Worm (Caenorhabditis elegans) whole organism, mixed stage, embryonic: ENCODE measurements around the gene Y71H2AL.2.

Experiments
- M03D4.4 ChIP-seq: sonication (generic microtip); optimal IDR thresholded peaks from 2 replicates; lab custom pipeline; 2017; ENCODE audit warnings: mild to moderate bottlenecking, missing genetic modification characterization, missing compliant biosample characterization
- bed-3 ChIP-seq: fragments of 200-800 bp; sonication (Bioruptor generic); optimal IDR thresholded peaks from 3 replicates; lab custom pipeline; 2018; ENCODE audit warnings: mild to moderate bottlenecking, missing genetic modification characterization, moderate library complexity, missing compliant biosample characterization
- blmp-1 ChIP-seq: fragments of 150-350 bp; optimal IDR thresholded peaks from 2 replicates; lab custom pipeline; 2014; ENCODE audit warnings: missing biosample characterization, missing genetic modification characterization
- ces-1 ChIP-seq: fragments of 150-350 bp; optimal IDR thresholded peaks from 2 replicates; lab custom pipeline; 2014; ENCODE audit warnings: missing biosample characterization, missing genetic modification reagents, missing genetic modification characterization
- cnd-1 ChIP-seq: fragments of 200-800 bp; sonication (Bioruptor generic); optimal IDR thresholded peaks from 2 replicates; lab custom pipeline; 2018; ENCODE audit warnings: mild to moderate bottlenecking, missing genetic modification characterization, missing compliant biosample characterization
- elt-1 ChIP-seq: sonication (generic microtip); optimal IDR thresholded peaks from 2 replicates; lab custom pipeline; 2017; ENCODE audit warnings: missing genetic modification characterization, mild to moderate bottlenecking, missing compliant biosample characterization, antibody characterized with exemption, moderate library complexity, borderline replicate concordance; ENCODE audit not compliant: insufficient read depth
- elt-3 ChIP-seq: fragments of 150-350 bp; optimal IDR thresholded peaks from 2 replicates; lab custom pipeline; 2014; ENCODE audit warnings: missing biosample characterization, missing genetic modification characterization
- flh-1 ChIP-seq: fragments of 200-800 bp; sonication (Bioruptor generic); optimal IDR thresholded peaks from 2 replicates; lab custom pipeline; 2018; ENCODE audit warnings: mild to moderate bottlenecking, missing genetic modification characterization, moderate library complexity, missing compliant biosample characterization
- ham-2 ChIP-seq: fragments of 200-800 bp; sonication (Bioruptor generic); optimal IDR thresholded peaks from 2 replicates; lab custom pipeline; 2018; ENCODE audit warnings: mild to moderate bottlenecking, missing genetic modification characterization, missing compliant biosample characterization
- hlh-1 ChIP-seq: fragments of 150-350 bp; optimal IDR thresholded peaks from 2 replicates; lab custom pipeline; 2014; ENCODE audit warnings: missing biosample characterization, missing genetic modification reagents, missing genetic modification characterization
- lin-13 ChIP-seq: fragments of 150-350 bp; optimal IDR thresholded peaks from 2 replicates; lab custom pipeline; 2014; ENCODE audit warnings: missing biosample characterization, missing genetic modification characterization
- lin-32 ChIP-seq: fragments of 200-800 bp; sonication (Bioruptor generic); optimal IDR thresholded peaks from 2 replicates; lab custom pipeline; 2018; ENCODE audit warnings: mild to moderate bottlenecking, missing genetic modification characterization, missing compliant biosample characterization
- lsy-2 ChIP-seq: fragments of 150-350 bp; optimal IDR thresholded peaks from 2 replicates; lab custom pipeline; 2014; ENCODE audit warnings: missing biosample characterization, missing genetic modification characterization
- mab-5 ChIP-seq: fragments of 150-350 bp; optimal IDR thresholded peaks from 2 replicates; lab custom pipeline; 2014; ENCODE audit warnings: missing biosample characterization, missing genetic modification characterization
- mep-1 ChIP-seq: fragments of 150-350 bp; optimal IDR thresholded peaks from 2 replicates; lab custom pipeline; 2017; ENCODE audit warnings: missing biosample characterization, missing genetic modification reagents, missing genetic modification characterization, inconsistent platforms
- mls-2 ChIP-seq: sonication (generic microtip); optimal IDR thresholded peaks from 2 replicates; lab custom pipeline; 2016; ENCODE audit warnings: mild to moderate bottlenecking, missing genetic modification characterization, moderate library complexity, missing compliant biosample characterization
- nhr-2 ChIP-seq: fragments of 150-350 bp; optimal IDR thresholded peaks from 2 replicates; lab custom pipeline; 2014; ENCODE audit warnings: missing biosample characterization, missing genetic modification characterization
- nhr-237 ChIP-seq: fragments of 150-350 bp; optimal IDR thresholded peaks from 2 replicates; lab custom pipeline; 2014; ENCODE audit warnings: missing biosample characterization, missing genetic modification characterization
- nhr-28 ChIP-seq: fragments of 150-350 bp; optimal IDR thresholded peaks from 2 replicates; lab custom pipeline; 2014; ENCODE audit warnings: missing biosample characterization, missing genetic modification characterization
- nhr-76 ChIP-seq: sonication (generic microtip); optimal IDR thresholded peaks from 2 replicates; lab custom pipeline; 2017; ENCODE audit warnings: missing biosample characterization, missing genetic modification characterization
- pha-4 ChIP-seq: fragments of 150-350 bp; optimal IDR thresholded peaks from 2 replicates; lab custom pipeline; 2018; ENCODE audit warnings: missing biosample characterization, missing genetic modification reagents, missing genetic modification characterization
- sem-2 ChIP-seq: fragments of 200-800 bp; sonication (Bioruptor generic); optimal IDR thresholded peaks from 2 replicates; lab custom pipeline; 2018; ENCODE audit warnings: mild to moderate bottlenecking, missing genetic modification characterization, missing compliant biosample characterization
- snpc-4 ChIP-seq: fragments of 150-350 bp; optimal IDR thresholded peaks from 2 replicates; lab custom pipeline; 2014; ENCODE audit warnings: missing biosample characterization, missing genetic modification characterization
- sptf-1 ChIP-seq: sonication (generic microtip); optimal IDR thresholded peaks from 2 replicates; lab custom pipeline; 2017; ENCODE audit warnings: mild to moderate bottlenecking, missing genetic modification characterization, moderate library complexity, missing compliant biosample characterization
- tbx-8 ChIP-seq: fragments of 200-800 bp; sonication (Bioruptor generic); optimal IDR thresholded peaks from 2 replicates; lab custom pipeline; 2018; ENCODE audit warnings: mild to moderate bottlenecking, missing genetic modification characterization, moderate library complexity, missing compliant biosample characterization
- unc-120 ChIP-seq: sonication (generic microtip); optimal IDR thresholded peaks from 2 replicates; lab custom pipeline; 2017; ENCODE audit warnings: missing genetic modification characterization, missing compliant biosample characterization; ENCODE audit not compliant: poor library complexity, severe bottlenecking
- unc-39 ChIP-seq: fragments of 150-350 bp; optimal IDR thresholded peaks from 2 replicates; lab custom pipeline; 2014; ENCODE audit warnings: missing biosample characterization, missing genetic modification characterization
- unc-62 ChIP-seq: fragments of 150-350 bp; optimal IDR thresholded peaks from 2 replicates; lab custom pipeline; 2014; ENCODE audit warnings: missing biosample characterization, missing genetic modification reagents, missing genetic modification characterization

Gene Y71H2AL.2

ce11 chrIII:2686064-2686463, at the start of gene Y71H2AL.2, which contains the start of the genes Y71H2AL.4 and pbo-1:
Gene Y71H2AL.2, plus strand, starts transcription at chrIII:2686364.
Gene Y71H2AL.4, plus strand, starts transcription at chrIII:2686408.
Gene pbo-1, minus strand, starts transcription at chrIII:2686463.
- TF ChIP-seq tbx-8 (no peak), mep-1 (tag; lab: Kevin White, UChicago) (no peak), bed-3 (GFP tag; lab: Kevin White, UChicago) (no peak), lin-32 (GFP tag; lab: Kevin White, UChicago) (no peak), sem-2 (no peak), hlh-1 (no peak)

ce11 chrIII:2641659-2642058, 44.5 kb upstream of the Y71H2AL.2 start:
- TF ChIP-seq blmp-1 (tag; lab: Kevin White, UChicago) (no peak), bed-3 (GFP tag; lab: Kevin White, UChicago) (no peak), lin-32 (GFP tag; lab: Kevin White, UChicago) (no peak), nhr-2 (tag; lab: Kevin White, UChicago) (no peak), ham-2 (GFP tag; lab: Kevin White, UChicago) (no peak), nhr-76 (no peak), flh-1 (GFP tag; lab: Kevin White, UChicago) (no peak), nhr-28 (tag; lab: Kevin White, UChicago) (no peak), hlh-1 (no peak), mab-5 (no peak)

- no peak for TF ChIP-seq unc-120 (tag; lab: Kevin White, UChicago)
- no peak for TF ChIP-seq flh-1 (GFP tag; lab: Kevin White, UChicago)
- peak; percentile 73 for TF ChIP-seq ham-2 (GFP tag; lab: Kevin White, UChicago)
- TF ChIP-seq tbx-8 = no peak
- no peak for TF ChIP-seq lsy-2
- TF ChIP-seq, all 35 proteins: peak for 1
Measured at ce11 chrIII:2647194-2647925, 38.8 kb upstream of the Y71H2AL.2 start.

- TF ChIP-seq elt-1 (tag; lab: Kevin White, UChicago) (no peak), unc-39 (tag; lab: Kevin White, UChicago) (no peak), elt-3 (tag; lab: Kevin White, UChicago) (no peak), nhr-76 (no peak), sptf-1 (tag; lab: Kevin White, UChicago) (no peak), unc-62 (GFP tag; lab: Kevin White, UChicago) (no peak), M03D4.4 (tag; lab: Kevin White, UChicago) (no peak)
- TF ChIP-seq, all 35 proteins: peak for 0
Measured at ce11 chrIII:2651519-2651918, 34.6 kb upstream of the Y71H2AL.2 start.

ce11 chrIII:2652704-2653566, 33.2 kb upstream of the Y71H2AL.2 start:
- TF ChIP-seq ham-2 (GFP tag; lab: Kevin White, UChicago) (no peak), elt-3 (tag; lab: Kevin White, UChicago) (no peak), unc-120 (tag; lab: Kevin White, UChicago) (no peak)

ce11 chrIII:2656168-2656567, 30.0 kb upstream of the Y71H2AL.2 start:
- TF ChIP-seq M03D4.4 (tag; lab: Kevin White, UChicago) (no peak), nhr-76 (no peak), hlh-1 (no peak), unc-62 (GFP tag; lab: Kevin White, UChicago) (no peak), flh-1 (GFP tag; lab: Kevin White, UChicago) (no peak), tbx-8 (no peak), mls-2 (tag; lab: Kevin White, UChicago) (no peak)

- TF ChIP-seq mep-1 (tag; lab: Kevin White, UChicago) (no peak), hlh-1 (no peak), nhr-2 (tag; lab: Kevin White, UChicago) (no peak), bed-3 (GFP tag; lab: Kevin White, UChicago) (no peak), pha-4 (tag; lab: Kevin White, UChicago) (no peak), mab-5 (no peak), ham-2 (GFP tag; lab: Kevin White, UChicago) (no peak), unc-62 (GFP tag; lab: Kevin White, UChicago) (no peak), lin-13 (tag; lab: Kevin White, UChicago) (no peak), cnd-1 (tag; lab: Kevin White, UChicago) (no peak), sem-2 (no peak), lsy-2 (no peak), nhr-237 (no peak), tbx-8 (no peak), lin-32 (GFP tag; lab: Kevin White, UChicago) (no peak), M03D4.4 (tag; lab: Kevin White, UChicago) (no peak), ces-1 (GFP tag; lab: Kevin White, UChicago) (no peak), mls-2 (tag; lab: Kevin White, UChicago) (no peak), snpc-4 (tag; lab: Kevin White, UChicago) (no peak), elt-3 (tag; lab: Kevin White, UChicago) (no peak)
Measured at ce11 chrIII:2657783-2658182, 28.4 kb upstream of the Y71H2AL.2 start, which contains the start of gene let-805. Gene let-805, plus strand, starts transcription at chrIII:2658083.
